Fruit fly (Drosophila melanogaster) whole organism, embryonic: ENCODE data around the gene CG7924.

ENCODE experiments used
- Abd-B ChIP-seq: fragments of 200-800 bp; sonication (Bioruptor generic); optimal IDR thresholded peaks from 2 replicates; lab custom pipeline; 2018; ENCODE audit warnings: missing biosample characterization, mild to moderate bottlenecking, missing genetic modification characterization, moderate library complexity
- B-H2 ChIP-seq: fragments of 200-800 bp; sonication (Bioruptor generic); optimal IDR thresholded peaks from 2 replicates; lab custom pipeline; 2018; ENCODE audit warnings: missing biosample characterization, mild to moderate bottlenecking, missing genetic modification characterization
- CG10147 ChIP-seq: fragments of 200-800 bp; sonication (Bioruptor generic); optimal IDR thresholded peaks from 2 replicates; lab custom pipeline; 2019; ENCODE audit warnings: missing biosample characterization, mild to moderate bottlenecking, missing genetic modification characterization, moderate library complexity
- CG1024 ChIP-seq: fragments of 200-800 bp; sonication (Bioruptor generic); IDR thresholded peaks from 2 replicates; pipeline ENCODE4 v1.3.6; 2022; ENCODE audit warnings: missing biosample characterization, missing genetic modification characterization
- CG10431 ChIP-seq: fragments of 200-800 bp; sonication (Bioruptor generic); optimal IDR thresholded peaks from 3 replicates; lab custom pipeline; 2018; ENCODE audit warnings: missing biosample characterization, mild to moderate bottlenecking, missing genetic modification characterization
- CG10565 ChIP-seq: fragments of 200-800 bp; sonication (Bioruptor generic); optimal IDR thresholded peaks from 3 replicates; lab custom pipeline; 2016; ENCODE audit warnings: missing biosample characterization, mild to moderate bottlenecking, missing genetic modification characterization
- CG11247 ChIP-seq: fragments of 200-800 bp; sonication (Bioruptor generic); IDR thresholded peaks from 2 replicates; pipeline ENCODE4 v1.3.6; 2022; ENCODE audit warnings: missing biosample characterization, missing genetic modification characterization
- CG12391 ChIP-seq: fragments of 200-800 bp; sonication (Bioruptor generic); optimal IDR thresholded peaks from 3 replicates; lab custom pipeline; 2018; ENCODE audit warnings: missing biosample characterization, mild to moderate bottlenecking, missing genetic modification characterization, moderate library complexity
- CG17612 ChIP-seq: fragments of 200-800 bp; sonication (Bioruptor generic); IDR thresholded peaks from 2 replicates; pipeline ENCODE4 v1.3.6; 2022; ENCODE audit warnings: missing biosample characterization, missing genetic modification characterization
- CG1832 ChIP-seq: fragments of 200-800 bp; sonication (Bioruptor generic); optimal IDR thresholded peaks from 2 replicates; lab custom pipeline; 2017; ENCODE audit warnings: missing biosample characterization, mild to moderate bottlenecking, missing genetic modification characterization, inconsistent platforms
- CG18764 ChIP-seq: fragments of 200-800 bp; sonication (Bioruptor generic); optimal IDR thresholded peaks from 3 replicates; lab custom pipeline; 2016; ENCODE audit warnings: missing biosample characterization, missing genetic modification characterization
- CG2129 ChIP-seq: fragments of 200-800 bp; sonication (Bioruptor generic); IDR thresholded peaks from 2 replicates; pipeline ENCODE4 v1.3.6; 2022; ENCODE audit warnings: missing biosample characterization, missing genetic modification characterization; ENCODE audit not compliant: partially characterized antibody
- CG2889 ChIP-seq: fragments of 200-800 bp; sonication (Bioruptor generic); IDR thresholded peaks from 3 replicates; pipeline ENCODE4 v1.3.6; 2022; ENCODE audit warnings: missing biosample characterization, missing genetic modification characterization
- CG34422 ChIP-seq: fragments of 200-800 bp; sonication (Bioruptor generic); IDR thresholded peaks from 3 replicates; pipeline ENCODE4 v1.3.6; 2022; ENCODE audit warnings: missing biosample characterization, missing genetic modification characterization
- CG4617 ChIP-seq: fragments of 200-800 bp; sonication (Bioruptor generic); optimal IDR thresholded peaks from 3 replicates; lab custom pipeline; 2016; ENCODE audit warnings: missing biosample characterization, missing genetic modification characterization, borderline replicate concordance
- CG5953 ChIP-seq: fragments of 200-800 bp; sonication (Bioruptor generic); IDR thresholded peaks from 2 replicates; pipeline ENCODE4 v1.3.6; 2022; ENCODE audit warnings: missing biosample characterization, missing genetic modification characterization
- CG6254 ChIP-seq: fragments of 200-800 bp; sonication (Bioruptor generic); optimal IDR thresholded peaks from 3 replicates; lab custom pipeline; 2017; ENCODE audit warnings: mild to moderate bottlenecking, missing biosample characterization, missing genetic modification reagents, missing genetic modification characterization
- H2.0 ChIP-seq: fragments of 200-800 bp; sonication (Bioruptor generic); IDR thresholded peaks from 2 replicates; pipeline ENCODE4 v1.3.6; 2022; ENCODE audit warnings: missing biosample characterization, missing genetic modification characterization
- Mrtf ChIP-seq: fragments of 200-800 bp; sonication (Bioruptor generic); IDR thresholded peaks from 3 replicates; pipeline ENCODE4 v1.3.6; 2022; ENCODE audit warnings: missing biosample characterization, missing genetic modification characterization
- Myb ChIP-seq: fragments of 200-800 bp; sonication (Bioruptor generic); optimal IDR thresholded peaks from 2 replicates; lab custom pipeline; 2016; ENCODE audit warnings: missing biosample characterization, missing genetic modification characterization
- Neu2 ChIP-seq: fragments of 200-800 bp; sonication (Bioruptor generic); optimal IDR thresholded peaks from 3 replicates; lab custom pipeline; 2016; ENCODE audit warnings: missing biosample characterization, missing genetic modification characterization, borderline replicate concordance
- Opbp ChIP-seq: fragments of 200-800 bp; sonication (Bioruptor generic); IDR thresholded peaks from 3 replicates; pipeline ENCODE4 v1.3.6; 2022; ENCODE audit warnings: missing biosample characterization, missing genetic modification characterization; ENCODE audit not compliant: partially characterized antibody
- Six4 ChIP-seq: fragments of 200-800 bp; sonication (Bioruptor generic); optimal IDR thresholded peaks from 2 replicates; lab custom pipeline; 2016; ENCODE audit warnings: missing biosample characterization, missing genetic modification characterization
- Sox102F ChIP-seq: fragments of 200-800 bp; sonication (Bioruptor generic); optimal IDR thresholded peaks from 2 replicates; lab custom pipeline; 2018; ENCODE audit warnings: missing biosample characterization, mild to moderate bottlenecking, missing genetic modification characterization, moderate library complexity
- Sry-β ChIP-seq: fragments of 200-800 bp; sonication (Bioruptor generic); optimal IDR thresholded peaks from 2 replicates; lab custom pipeline; 2018; ENCODE audit warnings: missing biosample characterization, mild to moderate bottlenecking, missing genetic modification characterization, moderate library complexity
- Tbp ChIP-seq: fragments of >200 bp; optimal IDR thresholded peaks from 2 replicates; lab custom pipeline; 2018; ENCODE audit warnings: missing biosample characterization, missing genetic modification characterization
- ac ChIP-seq: fragments of 200-800 bp; sonication (Bioruptor generic); optimal IDR thresholded peaks from 3 replicates; lab custom pipeline; 2017; ENCODE audit warnings: missing biosample characterization, mild to moderate bottlenecking, missing genetic modification characterization
- bigmax ChIP-seq: fragments of 200-800 bp; sonication (Bioruptor generic); optimal IDR thresholded peaks from 2 replicates; lab custom pipeline; 2018; ENCODE audit warnings: missing biosample characterization, mild to moderate bottlenecking, missing genetic modification characterization
- cato ChIP-seq: fragments of 200-800 bp; sonication (Bioruptor generic); optimal IDR thresholded peaks from 2 replicates; lab custom pipeline; 2016; ENCODE audit warnings: missing biosample characterization, missing genetic modification characterization, borderline replicate concordance
- corto ChIP-seq: fragments of 200-800 bp; sonication (Bioruptor generic); optimal IDR thresholded peaks from 2 replicates; lab custom pipeline; 2016; ENCODE audit warnings: missing biosample characterization, mild to moderate bottlenecking, missing genetic modification characterization, moderate library complexity
- dan ChIP-seq: fragments of 200-800 bp; sonication (Bioruptor generic); IDR thresholded peaks from 2 replicates; pipeline ENCODE4 v1.3.6; 2022; ENCODE audit warnings: missing biosample characterization, missing genetic modification characterization
- ewg ChIP-seq: fragments of 200-800 bp; sonication (Bioruptor generic); optimal IDR thresholded peaks from 3 replicates; lab custom pipeline; 2017; ENCODE audit warnings: mild to moderate bottlenecking, missing biosample characterization, missing genetic modification reagents, missing genetic modification characterization
- gcm ChIP-seq: fragments of 200-800 bp; sonication (Bioruptor generic); optimal IDR thresholded peaks from 2 replicates; lab custom pipeline; 2019; ENCODE audit warnings: missing biosample characterization, mild to moderate bottlenecking, missing genetic modification characterization, moderate library complexity
- gem ChIP-seq: fragments of 200-800 bp; sonication (Bioruptor generic); optimal IDR thresholded peaks from 2 replicates; lab custom pipeline; 2019; ENCODE audit warnings: missing biosample characterization, mild to moderate bottlenecking, missing genetic modification characterization, moderate library complexity
- gsb ChIP-seq: fragments of 200-800 bp; sonication (Bioruptor generic); IDR thresholded peaks from 2 replicates; pipeline ENCODE4 v1.3.6; 2022; ENCODE audit warnings: missing biosample characterization, missing genetic modification characterization
- insv ChIP-seq, 2 experiments: fragments of 200-800 bp; sonication (Bioruptor generic); optimal IDR thresholded peaks; 3 replicates each; lab custom pipeline; 2016 to 2018; ENCODE audit warnings: missing biosample characterization in 2 of 2, missing genetic modification characterization in 2 of 2
- lab ChIP-seq: fragments of 200-800 bp; sonication (Bioruptor generic); optimal IDR thresholded peaks from 3 replicates; lab custom pipeline; 2017; ENCODE audit warnings: missing biosample characterization, missing genetic modification characterization, mild to moderate bottlenecking, moderate library complexity, missing genetic modification reagents
- mld ChIP-seq: fragments of 200-800 bp; sonication (Bioruptor generic); IDR thresholded peaks from 3 replicates; pipeline ENCODE4 v1.3.6; 2022; ENCODE audit warnings: missing biosample characterization, missing genetic modification characterization; ENCODE audit not compliant: partially characterized antibody
- onecut ChIP-seq: fragments of 200-800 bp; sonication (Bioruptor generic); IDR thresholded peaks from 2 replicates; pipeline ENCODE4 v1.3.6; 2022; ENCODE audit warnings: missing biosample characterization, missing genetic modification characterization
- ro ChIP-seq: fragments of 200-800 bp; sonication (Bioruptor generic); IDR thresholded peaks from 2 replicates; pipeline ENCODE4 v1.3.6; 2022; ENCODE audit warnings: missing biosample characterization, missing genetic modification characterization
- slbo ChIP-seq: fragments of 200-800 bp; sonication (Bioruptor generic); IDR thresholded peaks from 2 replicates; pipeline ENCODE4 v1.3.6; 2022; ENCODE audit warnings: missing biosample characterization, missing genetic modification characterization
- tll ChIP-seq, 2 experiments: fragments of 200-800 bp in 1 of 2; fragments of >200 bp in 1 of 2; sonication (Bioruptor generic) in 1 of 2; optimal IDR thresholded peaks; 2 replicates each; lab custom pipeline; 2017 to 2019; ENCODE audit warnings: missing biosample characterization in 2 of 2, missing genetic modification characterization in 2 of 2, mild to moderate bottlenecking in 1 of 2, moderate library complexity in 1 of 2
- trh ChIP-seq: fragments of 200-800 bp; sonication (Bioruptor generic); optimal IDR thresholded peaks from 2 replicates; lab custom pipeline; 2016; ENCODE audit warnings: missing biosample characterization, missing genetic modification characterization
- tx ChIP-seq: fragments of 200-800 bp; sonication (Bioruptor generic); optimal IDR thresholded peaks from 2 replicates; lab custom pipeline; 2016; ENCODE audit warnings: missing biosample characterization, missing genetic modification characterization
- vfl ChIP-seq: fragments of 200-800 bp; sonication (Bioruptor generic); optimal IDR thresholded peaks from 2 replicates; lab custom pipeline; 2016; ENCODE audit warnings: missing biosample characterization, missing genetic modification characterization
- wdn ChIP-seq: fragments of 200-800 bp; sonication (Bioruptor generic); IDR thresholded peaks from 2 replicates; pipeline ENCODE4 v1.3.6; 2022; ENCODE audit warnings: missing biosample characterization, missing genetic modification characterization

The CG7924 gene

dm6 chr3L:14272109-14273070, 39.1 kb downstream of the CG7924 start (continued):
- TF ChIP-seq CG2889 (GFP tag; lab: Robert Waterston, UW) = peak; percentile 48; the same call in 1 of the 3 replicates
- no peak for TF ChIP-seq Opbp (GFP tag; lab: Robert Waterston, UW)
- peak; percentile 61 for TF ChIP-seq onecut (GFP tag; lab: Robert Waterston, UW)
- no peak for TF ChIP-seq vfl (GFP tag; lab: Kevin White, UChicago)
- TF ChIP-seq slbo (GFP tag; lab: Robert Waterston, UW) = peak; percentile 72
- peak; percentile 55 for TF ChIP-seq lab
- TF ChIP-seq bigmax = no peak
- no peak; the same call in 1 of the 2 replicates for TF ChIP-seq ro (GFP tag; lab: Robert Waterston, UW)
- peak; percentile 74 for TF ChIP-seq CG18764
- peak; percentile 52 for TF ChIP-seq CG4617 (GFP tag; lab: Kevin White, UChicago)
- TF ChIP-seq CG10565 (GFP tag; lab: Kevin White, UChicago) = peak; percentile 44
- TF ChIP-seq mld = no peak
- TF ChIP-seq CG1832 (GFP tag; lab: Kevin White, UChicago) = no peak
- peak; percentile 73; the same call in 1 of the 3 replicates for TF ChIP-seq CG34422 (GFP tag; lab: Robert Waterston, UW)
- TF ChIP-seq tll (GFP tag; optimal IDR thresholded peaks at IDR 0.05; lab: Kevin White, UChicago) = peak in 1 of 2 experiments; percentile 37
- peak in 1 of 2 experiments; percentile 36 for TF ChIP-seq insv (GFP tag; optimal IDR thresholded peaks at IDR 0.05; lab: Kevin White, UChicago)
- no peak; the same call in 1 of the 2 replicates for TF ChIP-seq gsb (GFP tag; lab: Robert Waterston, UW)
- no peak for TF ChIP-seq dan (GFP tag; lab: Robert Waterston, UW)
- TF ChIP-seq Sox102F (GFP tag; lab: Kevin White, UChicago) = peak; percentile 94
- TF ChIP-seq gem = peak; percentile 97
- TF ChIP-seq Myb (GFP tag; lab: Kevin White, UChicago) = no peak
- peak; percentile 79 for TF ChIP-seq CG10431 (GFP tag; lab: Kevin White, UChicago)
- TF ChIP-seq CG10147 (GFP tag; lab: Kevin White, UChicago) = peak; percentile 89
- peak; percentile 80 for TF ChIP-seq trh (GFP tag; lab: Kevin White, UChicago)
- peak; percentile 40 for TF ChIP-seq B-H2 (GFP tag; lab: Kevin White, UChicago)
- TF ChIP-seq Sry-β = peak; percentile 43
- TF ChIP-seq CG6254 (GFP tag; lab: Kevin White, UChicago) = peak; percentile 81
- TF ChIP-seq ac (GFP tag; lab: Kevin White, UChicago) = peak; percentile 64
- TF ChIP-seq tx (GFP tag; lab: Kevin White, UChicago) = peak; percentile 29
- TF ChIP-seq Mrtf (GFP tag; lab: Robert Waterston, UW) = peak; percentile 76; the same call in 1 of the 3 replicates
- TF ChIP-seq cato = peak; percentile 82
- peak; percentile 81 for TF ChIP-seq corto (GFP tag; lab: Kevin White, UChicago)
- TF ChIP-seq wdn (GFP tag; lab: Robert Waterston, UW) = peak; percentile 53; the same call in 1 of the 2 replicates
- no peak for TF ChIP-seq Tbp (GFP tag; lab: Kevin White, UChicago)
- TF ChIP-seq CG11247 (GFP tag; lab: Robert Waterston, UW) = peak; percentile 60; the same call in 1 of the 2 replicates
- peak; percentile 93 for TF ChIP-seq Abd-B
- no peak for TF ChIP-seq CG1024
- TF ChIP-seq ewg (GFP tag; lab: Kevin White, UChicago) = peak; percentile 87
- TF ChIP-seq Six4 (GFP tag; lab: Kevin White, UChicago) = peak; percentile 82
- TF ChIP-seq Neu2 (GFP tag; lab: Kevin White, UChicago) = no peak
- TF ChIP-seq H2.0 (GFP tag; lab: Robert Waterston, UW) = peak; percentile 62
- no peak for TF ChIP-seq CG2129
- no peak for TF ChIP-seq CG5953 (GFP tag; lab: Robert Waterston, UW)
- TF ChIP-seq gcm (GFP tag; lab: Kevin White, UChicago) = peak; percentile 94
- TF ChIP-seq CG12391 (tag; lab: Kevin White, UChicago) = peak; percentile 94
- no peak for TF ChIP-seq CG17612 (GFP tag; lab: Robert Waterston, UW)
